Fruit fly (Drosophila melanogaster) S2 (cell line): Measurements from ENCODE around the gene apn.

Source experiments
- CG8478 ChIP-seq: fragments of >200 bp; optimal IDR thresholded peaks from 2 replicates; lab custom pipeline; 2018
- CTCF ChIP-seq, 2 experiments: fragments of >200 bp; optimal IDR thresholded peaks; 2 replicates each; lab custom pipeline; 2018

DNA sequence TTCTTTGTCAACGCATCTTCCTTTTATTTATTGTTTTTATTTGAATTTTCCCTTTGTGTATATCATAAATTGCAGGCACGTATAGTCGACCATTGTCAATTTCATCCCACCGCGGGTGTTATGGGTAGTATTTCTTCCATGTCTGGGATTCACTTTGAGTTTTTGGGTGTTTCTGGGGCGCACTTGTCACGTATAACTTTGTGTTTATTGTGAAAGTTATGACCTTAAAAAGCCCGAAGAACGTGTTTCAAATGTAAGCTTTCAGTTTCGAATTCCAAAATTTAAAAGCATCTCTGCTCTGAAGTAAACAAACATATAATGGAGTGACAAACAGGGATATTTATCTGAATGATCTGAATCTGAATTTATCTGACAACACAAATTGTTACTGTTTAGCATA is 18.0 kb upstream of the apn start:
- TF ChIP-seq CTCF (optimal IDR thresholded peaks at IDR 0.05; lab: Kevin White, UChicago) = no peak
- no peak for TF ChIP-seq CG8478
